Worm (Caenorhabditis elegans) whole organism, young adult: ENCODE measurements around the gene F09G2.2.

Experiments used
- F52B5.7 ChIP-seq: sonication (generic microtip); optimal IDR thresholded peaks from 2 replicates; lab custom pipeline; 2016; ENCODE audit warnings: mild to moderate bottlenecking, missing genetic modification characterization, missing compliant biosample characterization
- F57A8.1 ChIP-seq: fragments of 200-800 bp; sonication (Bioruptor generic); optimal IDR thresholded peaks from 2 replicates; lab custom pipeline; 2018; ENCODE audit warnings: mild to moderate bottlenecking, missing genetic modification characterization, moderate library complexity, missing compliant biosample characterization
- T07F8.4 ChIP-seq: sonication (generic microtip); optimal IDR thresholded peaks from 2 replicates; lab custom pipeline; 2016; ENCODE audit warnings: mild to moderate bottlenecking, missing genetic modification characterization, moderate library complexity, missing compliant biosample characterization
- T26A5.8 ChIP-seq: sonication (generic microtip); optimal IDR thresholded peaks from 2 replicates; lab custom pipeline; 2016; ENCODE audit warnings: missing genetic modification characterization, missing compliant biosample characterization
- akir-1 ChIP-seq: fragments of 200-800 bp; sonication (Bioruptor generic); optimal IDR thresholded peaks from 2 replicates; lab custom pipeline; 2018; ENCODE audit warnings: mild to moderate bottlenecking, missing genetic modification characterization, moderate library complexity, missing compliant biosample characterization
- aptf-2 ChIP-seq: fragments of 200-800 bp; sonication (Bioruptor generic); conservative IDR thresholded peaks from 2 replicates; pipeline ENCODE4 v1.3.6; 2022; ENCODE audit warnings: missing genetic modification reagents, missing genetic modification characterization, missing compliant biosample characterization
- aptf-3 ChIP-seq: fragments of 200-800 bp; sonication (Bioruptor generic); IDR thresholded peaks from 2 replicates; pipeline ENCODE4 v1.3.6; 2022; ENCODE audit warnings: missing genetic modification characterization, missing compliant biosample characterization
- atf-7 ChIP-seq: sonication (generic microtip); optimal IDR thresholded peaks from 2 replicates; lab custom pipeline; 2017; ENCODE audit warnings: mild to moderate bottlenecking, missing genetic modification characterization, missing compliant biosample characterization
- athp-1 ChIP-seq: sonication (generic microtip); optimal IDR thresholded peaks from 2 replicates; lab custom pipeline; 2017; ENCODE audit warnings: mild to moderate bottlenecking, missing genetic modification characterization, missing compliant biosample characterization
- attf-3 ChIP-seq: fragments of 200-800 bp; sonication (Bioruptor generic); conservative IDR thresholded peaks from 2 replicates; pipeline ENCODE4 v1.3.6; 2022; ENCODE audit warnings: missing genetic modification reagents, missing genetic modification characterization, missing compliant biosample characterization
- bed-2 ChIP-seq: fragments of 200-800 bp; sonication (Bioruptor generic); IDR thresholded peaks from 2 replicates; pipeline ENCODE4 v1.3.6; 2022; ENCODE audit warnings: missing genetic modification reagents, missing genetic modification characterization, missing compliant biosample characterization
- ceh-100 ChIP-seq: fragments of 200-800 bp; sonication (Bioruptor generic); IDR thresholded peaks from 2 replicates; pipeline ENCODE4 v1.3.6; 2022; ENCODE audit warnings: missing genetic modification reagents, missing genetic modification characterization, missing compliant biosample characterization
- ceh-79 ChIP-seq: sonication (generic microtip); optimal IDR thresholded peaks from 2 replicates; lab custom pipeline; 2017; ENCODE audit warnings: mild to moderate bottlenecking, missing genetic modification characterization, missing compliant biosample characterization
- dox-1 ChIP-seq: fragments of 200-800 bp; sonication (Bioruptor generic); IDR thresholded peaks from 2 replicates; pipeline ENCODE4 v1.3.6; 2022; ENCODE audit warnings: missing genetic modification reagents, missing genetic modification characterization, missing compliant biosample characterization
- egl-18 ChIP-seq: fragments of 200-800 bp; sonication (Bioruptor generic); IDR thresholded peaks from 2 replicates; pipeline ENCODE4 v1.3.6; 2022; ENCODE audit warnings: missing genetic modification reagents, missing genetic modification characterization, missing compliant biosample characterization
- ekl-4 ChIP-seq: fragments of 200-800 bp; sonication (Bioruptor generic); IDR thresholded peaks from 2 replicates; pipeline ENCODE4 v1.3.6; 2022; ENCODE audit warnings: missing genetic modification reagents, missing genetic modification characterization, missing compliant biosample characterization
- hlh-12 ChIP-seq: sonication (generic microtip); optimal IDR thresholded peaks from 2 replicates; lab custom pipeline; 2016; ENCODE audit warnings: missing genetic modification characterization, missing compliant biosample characterization
- hmg-20 ChIP-seq: fragments of 200-800 bp; sonication (Bioruptor generic); IDR thresholded peaks from 2 replicates; pipeline ENCODE4 v1.3.6; 2022; ENCODE audit warnings: missing genetic modification reagents, missing genetic modification characterization, missing compliant biosample characterization
- lag-1 ChIP-seq: fragments of 200-800 bp; sonication (Bioruptor generic); IDR thresholded peaks from 2 replicates; pipeline ENCODE4 v1.3.6; 2022; ENCODE audit warnings: missing genetic modification reagents, missing genetic modification characterization, missing compliant biosample characterization
- lin-35 ChIP-seq, 3 experiments: fragments of 150-350 bp in 2 of 3; sonication (generic microtip) in 1 of 3; optimal IDR thresholded peaks; 2 replicates each; lab custom pipeline; 2014 to 2018; ENCODE audit warnings: missing biosample characterization in 3 of 3, missing genetic modification characterization in 3 of 3, missing genetic modification reagents in 3 of 3
- lsl-1 ChIP-seq: fragments of 200-800 bp; sonication (Bioruptor generic); optimal IDR thresholded peaks from 2 replicates; lab custom pipeline; 2018; ENCODE audit warnings: mild to moderate bottlenecking, missing genetic modification characterization, moderate library complexity, missing compliant biosample characterization
- madf-6 ChIP-seq: fragments of 200-800 bp; sonication (Bioruptor generic); IDR thresholded peaks from 2 replicates; pipeline ENCODE4 v1.3.6; 2022; ENCODE audit warnings: missing genetic modification reagents, missing genetic modification characterization, missing compliant biosample characterization
- mcd-1 ChIP-seq: fragments of 200-800 bp; sonication (Bioruptor generic); IDR thresholded peaks from 2 replicates; pipeline ENCODE4 v1.3.6; 2022; ENCODE audit warnings: missing genetic modification reagents, missing genetic modification characterization, missing compliant biosample characterization
- mes-4 ChIP-seq: sonication (generic microtip); optimal IDR thresholded peaks from 2 replicates; lab custom pipeline; 2016; ENCODE audit warnings: missing genotype, missing genetic modification characterization, missing compliant biosample characterization
- nhr-27 ChIP-seq: fragments of 200-800 bp; sonication (Bioruptor generic); optimal IDR thresholded peaks from 2 replicates; lab custom pipeline; 2018; ENCODE audit warnings: mild to moderate bottlenecking, missing genetic modification characterization, moderate library complexity, missing compliant biosample characterization
- nhr-80 ChIP-seq: sonication (generic microtip); optimal IDR thresholded peaks from 2 replicates; lab custom pipeline; 2016; ENCODE audit warnings: missing genetic modification characterization, missing compliant biosample characterization
- rec-8 ChIP-seq, 2 experiments: sonication (generic microtip); optimal IDR thresholded peaks; 2 replicates each; lab custom pipeline; 2016; ENCODE audit warnings: mild to moderate bottlenecking in 2 of 2, missing genetic modification characterization in 2 of 2, missing genetic modification reagents in 2 of 2, missing genotype in 2 of 2, missing biosample characterization in 1 of 2, missing compliant biosample characterization in 1 of 2, moderate library complexity in 1 of 2
- snpc-1.1 ChIP-seq: sonication (generic microtip); optimal IDR thresholded peaks from 2 replicates; lab custom pipeline; 2017; ENCODE audit warnings: missing genetic modification characterization, mild to moderate bottlenecking, missing compliant biosample characterization, antibody characterized with exemption, moderate library complexity, missing genotype, missing genetic modification reagents; ENCODE audit not compliant: insufficient read depth
- tbp1 ChIP-seq: fragments of 200-800 bp; sonication (Bioruptor generic); optimal IDR thresholded peaks from 2 replicates; lab custom pipeline; 2018; ENCODE audit warnings: mild to moderate bottlenecking, missing genetic modification characterization, missing compliant biosample characterization
- tlf-1 ChIP-seq: fragments of 200-800 bp; sonication (Bioruptor generic); optimal IDR thresholded peaks from 2 replicates; lab custom pipeline; 2018; ENCODE audit warnings: mild to moderate bottlenecking, missing genetic modification characterization, missing compliant biosample characterization
- unc-130 ChIP-seq: sonication (generic microtip); optimal IDR thresholded peaks from 2 replicates; lab custom pipeline; 2016; ENCODE audit warnings: missing genetic modification reagents, missing genetic modification characterization, missing compliant biosample characterization
- ztf-18 ChIP-seq: sonication (generic microtip); optimal IDR thresholded peaks from 2 replicates; lab custom pipeline; 2016; ENCODE audit warnings: missing genotype, mild to moderate bottlenecking, missing genetic modification characterization, missing compliant biosample characterization
- ztf-25 ChIP-seq: fragments of 200-800 bp; sonication (Bioruptor generic); IDR thresholded peaks from 2 replicates; pipeline ENCODE4 v1.3.6; 2022; ENCODE audit warnings: missing genetic modification reagents, missing genetic modification characterization, missing compliant biosample characterization
- ztf-28 ChIP-seq: fragments of 200-800 bp; sonication (Bioruptor generic); IDR thresholded peaks from 2 replicates; pipeline ENCODE4 v1.3.6; 2022; ENCODE audit warnings: missing genetic modification reagents, missing genetic modification characterization, missing compliant biosample characterization
- ztf-6 ChIP-seq: fragments of 200-800 bp; sonication (Bioruptor generic); IDR thresholded peaks from 2 replicates; pipeline ENCODE4 v1.3.6; 2022; ENCODE audit warnings: missing genetic modification reagents, missing genetic modification characterization, missing compliant biosample characterization

The F09G2.2 gene

ce11 chrV:7199077-7199476 is 2.4 kb downstream of the F09G2.2 start (continued):
- TF ChIP-seq mcd-1 (GFP tag; lab: Robert Waterston, UW) (0 out of 2 replicates have a peak, but pooled peaks have one; percentile 7), tlf-1 (GFP tag; lab: Kevin White, UChicago) (no peak), F52B5.7 (tag; lab: Kevin White, UChicago) (no peak), madf-6 (GFP tag; lab: Robert Waterston, UW) (peak; percentile 93), ceh-79 (tag; lab: Kevin White, UChicago) (no peak), lsl-1 (peak; percentile 97), attf-3 (GFP tag; lab: Robert Waterston, UW) (no peak), nhr-27 (tag; lab: Kevin White, UChicago) (no peak), ztf-25 (no peak), unc-130 (no peak), lag-1 (GFP tag; lab: Robert Waterston, UW) (no peak), F57A8.1 (no peak), akir-1 (GFP tag; lab: Kevin White, UChicago) (no peak), ztf-28 (GFP tag; lab: Robert Waterston, UW) (no peak), hmg-20 (GFP tag; lab: Robert Waterston, UW) (no peak), dox-1 (no peak), ztf-18 (no peak), ceh-100 (GFP tag; lab: Robert Waterston, UW) (no peak), aptf-2 (GFP tag; lab: Robert Waterston, UW) (no peak), atf-7 (tag; lab: Kevin White, UChicago) (no peak), ekl-4 (no peak), mes-4 (tag; lab: Kevin White, UChicago) (no peak)

ce11 chrV:7199932-7200331 is 3.2 kb downstream of the F09G2.2 start, which contains the start of gene F09G2.1:
TSS of gene F09G2.1 (plus strand) at chrV:7200232.
- TF ChIP-seq tlf-1 (GFP tag; lab: Kevin White, UChicago) (no peak), lin-35 (GFP tag; optimal IDR thresholded peaks at IDR 0.05; lab: Kevin White, UChicago) (no peak), nhr-80 (tag; lab: Kevin White, UChicago) (no peak), aptf-3 (GFP tag; lab: Robert Waterston, UW) (no peak), athp-1 (tag; lab: Kevin White, UChicago) (no peak), T26A5.8 (tag; lab: Kevin White, UChicago) (no peak), bed-2 (GFP tag; lab: Robert Waterston, UW) (no peak)

ce11 chrV:7201353-7201752 is 4.6 kb downstream of the F09G2.2 start:
- TF ChIP-seq tlf-1 (GFP tag; lab: Kevin White, UChicago) (no peak), madf-6 (GFP tag; lab: Robert Waterston, UW) (no peak), snpc-1.1 (tag; lab: Kevin White, UChicago) (no peak), hlh-12 (no peak), tbp1 (no peak), egl-18 (no peak), rec-8 (tag; optimal IDR thresholded peaks at IDR 0.05; lab: Kevin White, UChicago) (no peak)

DNA sequence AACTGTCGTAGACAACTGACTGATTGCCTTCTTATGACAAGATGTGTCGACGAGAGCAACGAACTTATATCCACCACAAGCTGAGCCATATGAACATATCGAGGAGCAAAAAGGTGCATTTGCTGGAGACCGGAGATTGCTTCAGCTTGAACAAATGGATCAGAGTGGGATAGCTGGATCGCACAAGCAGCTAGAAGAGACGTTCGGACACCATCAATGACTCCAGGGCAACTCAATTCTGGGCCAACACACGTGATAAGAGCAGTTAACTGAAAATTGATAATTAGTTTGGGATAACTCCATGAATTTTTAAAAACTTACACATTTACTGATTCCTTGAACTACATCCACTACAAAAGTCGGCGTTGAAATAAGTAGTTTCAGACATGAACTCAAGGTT is 12.3 kb downstream of the F09G2.2 start:
- TF ChIP-seq hmg-20 (GFP tag; lab: Robert Waterston, UW) = no peak
- TF ChIP-seq mes-4 (tag; lab: Kevin White, UChicago) = no peak
- TF ChIP-seq T07F8.4 = no peak
- no peak for TF ChIP-seq ztf-6 (GFP tag; lab: Robert Waterston, UW)
